Worm (Caenorhabditis elegans) whole organism, midembryonic: ENCODE measurements around the gene pqn-37.

ENCODE experiments used
- T22C8.4 ChIP-seq: fragments of 200-800 bp; sonication (Bioruptor generic); IDR thresholded peaks from 2 replicates; pipeline ENCODE4 v1.3.6; 2022; ENCODE audit warnings: missing genetic modification characterization, missing compliant biosample characterization
- cog-1 ChIP-seq: sonication (generic microtip); optimal IDR thresholded peaks from 2 replicates; lab custom pipeline; 2016; ENCODE audit warnings: missing genetic modification characterization, missing compliant biosample characterization
- flt-1 ChIP-seq: fragments of 200-800 bp; sonication (Bioruptor generic); IDR thresholded peaks from 2 replicates; pipeline ENCODE4 v1.3.6; 2022; ENCODE audit warnings: missing genetic modification characterization, missing compliant biosample characterization
- klf-2 ChIP-seq: fragments of 200-800 bp; sonication (Bioruptor generic); conservative IDR thresholded peaks from 2 replicates; pipeline ENCODE4 v1.3.6; 2022; ENCODE audit warnings: missing genetic modification reagents, missing genetic modification characterization, missing compliant biosample characterization
- med-1 ChIP-seq: sonication (generic microtip); optimal IDR thresholded peaks from 2 replicates; lab custom pipeline; 2017; ENCODE audit warnings: missing genetic modification characterization, mild to moderate bottlenecking, missing compliant biosample characterization, antibody characterized with exemption, missing genetic modification reagents; ENCODE audit not compliant: insufficient read depth
- ref-1 ChIP-seq: fragments of 200-800 bp; sonication (Bioruptor generic); conservative IDR thresholded peaks from 2 replicates; pipeline ENCODE4 v1.3.6; 2022; ENCODE audit warnings: missing genetic modification reagents, missing genetic modification characterization, missing compliant biosample characterization
- tab-1 ChIP-seq: fragments of 200-800 bp; sonication (Bioruptor generic); IDR thresholded peaks from 2 replicates; pipeline ENCODE4 v1.3.6; 2022; ENCODE audit warnings: missing genetic modification characterization, missing compliant biosample characterization
- ztf-23 ChIP-seq: fragments of 200-800 bp; sonication (Bioruptor generic); IDR thresholded peaks from 2 replicates; pipeline ENCODE4 v1.3.6; 2022; ENCODE audit warnings: missing genetic modification reagents, missing genetic modification characterization, missing compliant biosample characterization
- ztf-29 ChIP-seq: fragments of 200-800 bp; sonication (Bioruptor generic); IDR thresholded peaks from 2 replicates; pipeline ENCODE4 v1.3.6; 2022; ENCODE audit warnings: missing genetic modification reagents, missing genetic modification characterization, missing compliant biosample characterization

DNA sequence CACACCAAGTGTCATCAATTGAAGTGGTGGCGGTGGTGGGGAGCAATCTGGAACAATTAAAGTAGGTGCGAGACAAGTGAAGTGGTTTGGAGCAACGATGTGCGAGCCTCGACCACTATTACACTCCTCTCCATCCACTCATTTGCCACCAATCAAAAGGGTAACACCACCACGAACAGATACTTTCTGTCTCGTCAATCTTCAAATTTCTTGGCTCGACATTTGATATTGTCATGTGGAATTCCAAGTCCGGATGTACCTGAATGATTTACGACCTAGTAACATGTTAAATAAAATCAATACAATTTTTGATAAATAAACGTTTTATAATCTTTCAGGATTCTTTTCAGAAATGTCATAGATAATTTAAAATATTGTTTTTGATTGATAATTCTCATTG, 20.5 kb upstream of the pqn-37 start, which contains the start of gene sul-1:
- TF ChIP-seq cog-1 (tag; lab: Kevin White, UChicago) (no peak), flt-1 (no peak), T22C8.4 (GFP tag; lab: Robert Waterston, UW) (no peak), tab-1 (GFP tag; lab: Robert Waterston, UW) (no peak), ztf-23 (no peak), med-1 (GFP tag; lab: Kevin White, UChicago) (no peak), ztf-29 (GFP tag; lab: Robert Waterston, UW) (no peak), ref-1 (GFP tag; lab: Robert Waterston, UW) (no peak), klf-2 (no peak)
